Worm (Caenorhabditis elegans): ENCODE results near the gene ida-1.
A peak's percentile ranks its signal among the peaks of the same experiment; 100 is the strongest.

Gene ida-1

DNA sequence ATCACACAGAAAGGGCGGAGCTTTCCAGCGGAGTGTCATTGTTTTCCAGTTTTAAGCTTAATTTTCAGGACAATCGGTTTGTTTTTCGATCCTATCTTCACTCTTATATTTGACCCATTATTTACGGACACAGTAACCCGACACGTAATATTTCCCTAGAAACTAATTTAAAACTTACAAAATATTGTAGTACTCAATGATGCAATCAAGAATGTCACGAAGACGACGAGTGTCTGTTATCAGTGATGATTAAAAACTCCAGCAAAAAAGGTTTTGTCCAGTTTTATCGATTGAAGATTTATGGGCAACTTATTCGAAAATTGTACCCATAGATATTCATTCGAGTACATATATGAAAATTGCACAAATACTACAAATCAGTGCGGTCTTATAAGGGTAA is 22.4 kb upstream of the ida-1 start, which contains the start of gene B0244.17:
Gene B0244.17, plus strand, starts transcription at position 301 of the 400 bp plus-strand sequence.
- no peak for TF ChIP-seq ztf-4 (tag; optimal IDR thresholded peaks at IDR 0.05)
- TF ChIP-seq nhr-20 (tag; optimal IDR thresholded peaks at IDR 0.05), result no peak
- TF ChIP-seq blmp-1 (tag; optimal IDR thresholded peaks at IDR 0.05), result no peak
- no peak for TF ChIP-seq ceh-82 (tag; optimal IDR thresholded peaks at IDR 0.05)
- TF ChIP-seq aha-1 (tag; optimal IDR thresholded peaks at IDR 0.05), result no peak

DNA sequence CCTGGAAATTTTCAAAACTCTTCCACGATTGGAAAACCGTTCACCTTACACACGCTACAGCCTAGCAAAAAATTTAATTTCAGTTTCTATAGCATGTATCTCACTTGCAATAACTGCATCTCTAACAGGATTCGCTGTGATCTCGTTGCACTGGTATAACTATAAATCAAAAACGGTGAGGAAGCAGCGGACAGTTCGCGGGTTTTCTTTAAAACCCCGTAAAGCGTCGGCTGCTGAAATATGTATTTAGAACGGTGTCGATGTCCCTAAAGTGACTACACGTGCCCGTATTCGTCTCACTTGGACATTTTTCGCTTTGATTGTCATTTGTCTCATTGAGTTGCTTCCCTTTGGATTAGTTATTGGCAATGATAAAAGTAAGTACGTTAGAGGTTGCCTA is 21.0 kb upstream of the ida-1 start:
- no peak for TF ChIP-seq fkh-8 (tag; optimal IDR thresholded peaks at IDR 0.05)
- no peak for TF ChIP-seq pax-3 (tag; optimal IDR thresholded peaks at IDR 0.05)
- no peak for TF ChIP-seq nhr-28 (tag; optimal IDR thresholded peaks at IDR 0.05)
- no peak for TF ChIP-seq nhr-84 (tag; optimal IDR thresholded peaks at IDR 0.05)
- no peak for TF ChIP-seq fos-1 (tag; optimal IDR thresholded peaks at IDR 0.05)
- TF ChIP-seq nhr-76 (tag; optimal IDR thresholded peaks at IDR 0.05), result no peak
- TF ChIP-seq swsn-7 (tag; optimal IDR thresholded peaks at IDR 0.05), result no peak
- no peak for TF ChIP-seq elt-2 (tag; optimal IDR thresholded peaks at IDR 0.05)
- TF ChIP-seq lir-3 (tag; optimal IDR thresholded peaks at IDR 0.05; ENCODE audit: poor library complexity), result no peak
- no peak for TF ChIP-seq nhr-12 (tag; optimal IDR thresholded peaks at IDR 0.05)
- no peak for TF ChIP-seq aha-1 (tag; optimal IDR thresholded peaks at IDR 0.05)
- no peak for TF ChIP-seq ztf-4 (tag; optimal IDR thresholded peaks at IDR 0.05)
- no peak for TF ChIP-seq mab-9 (GFP tag; IDR thresholded peaks at IDR 0.05)
- no peak for TF ChIP-seq snpc-4 (tag; optimal IDR thresholded peaks at IDR 0.05)
- TF ChIP-seq irx-1 (tag; optimal IDR thresholded peaks at IDR 0.05), result no peak
- TF ChIP-seq ces-1 (GFP tag; optimal IDR thresholded peaks at IDR 0.05), result no peak
- no peak for TF ChIP-seq pag-3 (tag; optimal IDR thresholded peaks at IDR 0.05; ENCODE audit: borderline replicate concordance, insufficient read depth)

DNA sequence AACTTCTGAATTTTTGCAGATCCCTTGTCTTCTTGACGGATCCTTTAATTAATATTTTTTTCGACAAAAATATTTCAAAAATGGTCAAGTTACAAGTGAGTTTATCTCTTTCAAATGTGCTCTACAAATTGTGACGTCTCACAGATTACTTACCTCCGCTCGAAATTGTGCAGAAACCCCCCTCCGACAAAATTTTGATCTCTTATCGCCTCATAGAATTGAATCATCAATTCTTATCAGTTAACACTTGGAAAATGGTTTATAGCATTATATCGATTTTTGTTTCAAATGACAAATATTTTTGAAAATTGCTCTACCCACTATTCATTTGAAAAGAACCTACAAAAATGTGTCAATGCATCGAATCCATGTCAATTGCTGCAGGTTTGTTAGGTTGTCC is 20.4 kb upstream of the ida-1 start, which contains the start of gene B0244.10:
Gene B0244.10, plus strand, starts transcription at position 254 of the 400 bp plus-strand sequence.
- peak; percentile 74 for TF ChIP-seq elt-2 (tag; optimal IDR thresholded peaks at IDR 0.05)
- no peak for TF ChIP-seq nhr-12 (tag; optimal IDR thresholded peaks at IDR 0.05)
- TF ChIP-seq aly-2 (tag; optimal IDR thresholded peaks at IDR 0.05), result no peak
- TF ChIP-seq tlp-1 (tag; optimal IDR thresholded peaks at IDR 0.05), result peak; percentile 28
- no peak for TF ChIP-seq Y116A8C.19 (tag; optimal IDR thresholded peaks at IDR 0.05; ENCODE audit: borderline replicate concordance)
- no peak for TF ChIP-seq ztf-4 (tag; optimal IDR thresholded peaks at IDR 0.05)
- no peak for TF ChIP-seq hpl-2 (GFP tag; optimal IDR thresholded peaks at IDR 0.05)

DNA sequence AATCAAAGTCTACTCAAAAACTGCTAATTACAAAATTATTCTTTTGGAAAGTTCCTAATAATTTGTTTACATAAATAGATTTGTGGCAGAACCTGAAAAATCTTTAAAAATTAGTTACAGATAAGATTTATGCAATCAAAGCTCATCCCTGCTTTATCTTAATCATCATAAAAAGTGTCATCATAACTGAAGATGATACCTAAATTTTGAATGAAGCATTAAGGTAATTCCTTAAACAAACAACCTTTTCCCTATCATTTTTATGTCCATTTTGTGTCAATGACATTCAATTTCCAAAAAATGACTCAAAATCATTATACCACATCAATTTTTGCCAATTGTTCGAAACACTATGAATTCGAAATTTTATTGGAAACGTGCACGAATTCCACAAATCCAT is 17.6 kb upstream of the ida-1 start, which contains the start of gene B0244.6:
Gene B0244.6, plus strand, starts transcription at position 301 of the 400 bp plus-strand sequence.
- TF ChIP-seq nhr-90 (tag; optimal IDR thresholded peaks at IDR 0.05; ENCODE audit: poor library complexity) (no peak), tlp-1 (tag; optimal IDR thresholded peaks at IDR 0.05) (no peak), vab-15 (tag; optimal IDR thresholded peaks at IDR 0.05) (no peak), hlh-4 (tag; optimal IDR thresholded peaks at IDR 0.05) (no peak), pax-3 (tag; optimal IDR thresholded peaks at IDR 0.05) (no peak), snu-23 (GFP tag; optimal IDR thresholded peaks at IDR 0.05) (no peak), aly-2 (tag; optimal IDR thresholded peaks at IDR 0.05) (no peak)

DNA sequence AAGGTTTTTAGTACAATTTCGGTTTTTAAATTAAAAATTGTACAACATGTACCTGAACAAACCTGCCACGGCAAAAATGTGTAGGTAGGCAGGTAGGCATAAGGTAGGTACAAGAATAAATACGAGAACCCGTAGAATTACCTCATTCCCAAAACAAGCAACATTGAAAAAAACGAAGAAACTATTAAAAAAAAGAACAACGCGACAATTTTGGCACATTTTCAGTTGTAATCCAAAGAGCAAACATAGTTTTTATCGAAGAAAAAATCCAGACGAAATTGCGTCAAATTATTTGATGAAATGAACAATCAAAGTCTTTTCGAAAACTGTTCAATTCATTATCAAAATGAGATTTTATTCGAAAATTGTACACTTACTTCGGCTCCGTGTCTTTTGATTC is 14.7 kb upstream of the ida-1 start, which contains the start of gene B0244.16:
Gene B0244.16, plus strand, starts transcription at position 301 of the 400 bp plus-strand sequence.
- no peak for TF ChIP-seq lir-3 (tag; optimal IDR thresholded peaks at IDR 0.05; ENCODE audit: poor library complexity)
- no peak for TF ChIP-seq efl-1 (optimal IDR thresholded peaks at IDR 0.05)
- TF ChIP-seq efl-1 (GFP tag; optimal IDR thresholded peaks at IDR 0.05 in 1 of 2), result peak in 1 of 2 experiments; percentile 15

DNA sequence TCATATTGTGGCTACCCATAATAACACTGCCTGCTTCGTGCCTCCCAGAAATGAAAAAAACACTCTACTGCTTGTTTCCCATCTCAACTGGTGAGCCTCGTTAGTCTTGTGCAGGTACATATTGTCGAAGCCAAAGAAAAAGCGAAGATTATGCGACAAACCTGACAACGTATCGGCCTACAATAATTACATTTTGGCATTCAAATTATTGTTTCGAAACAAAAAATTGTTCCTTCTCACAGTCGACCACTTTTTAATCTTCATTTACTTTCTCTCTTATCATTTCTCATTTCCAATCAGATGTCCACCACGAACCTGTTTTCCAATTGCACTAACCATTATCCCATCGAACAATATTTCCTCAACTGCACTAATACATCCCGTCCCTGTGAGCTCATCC is 12.3 kb upstream of the ida-1 start, which contains the start of gene B0244.15:
Gene B0244.15, plus strand, starts transcription at position 301 of the 400 bp plus-strand sequence.
- no peak for TF ChIP-seq unc-98 (GFP tag; IDR thresholded peaks at IDR 0.05)
- no peak for TF ChIP-seq mdl-1 (tag; optimal IDR thresholded peaks at IDR 0.05)
- TF ChIP-seq vab-15 (tag; optimal IDR thresholded peaks at IDR 0.05), result no peak
- no peak for TF ChIP-seq grh-1 (GFP tag; IDR thresholded peaks at IDR 0.05)
- TF ChIP-seq ztf-4 (tag; optimal IDR thresholded peaks at IDR 0.05), result no peak
- no peak for TF ChIP-seq ceh-88 (GFP tag; IDR thresholded peaks at IDR 0.05)
- no peak for TF ChIP-seq nhr-77 (tag; optimal IDR thresholded peaks at IDR 0.05)
- TF ChIP-seq tbx-2 (tag; optimal IDR thresholded peaks at IDR 0.05), result no peak
- TF ChIP-seq nhr-84 (tag; optimal IDR thresholded peaks at IDR 0.05), result no peak

Measured in whole organism, L1 larva.